Fruit fly (Drosophila melanogaster): Measurements from ENCODE around the gene Tlk.

DNA sequence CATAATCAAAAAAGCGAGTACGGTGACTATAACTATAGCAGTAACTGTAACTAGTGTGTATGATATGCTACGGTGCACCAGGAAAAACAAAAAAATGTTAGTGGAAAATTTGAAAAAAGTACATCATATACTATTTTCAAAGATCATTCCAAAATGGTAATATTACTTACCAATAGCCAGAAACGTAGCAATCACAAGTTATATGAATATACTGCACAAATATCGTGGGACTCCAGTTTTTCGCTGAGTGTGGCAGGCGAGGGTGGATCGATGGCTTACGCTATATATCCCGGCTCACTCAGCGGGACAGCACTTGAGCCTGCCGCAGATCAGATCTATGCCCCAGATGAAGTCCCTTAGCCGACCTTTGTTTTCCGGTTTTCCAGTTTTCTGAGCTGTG lies 117.8 kb downstream of the Tlk start:
- no peak for TF ChIP-seq CTCF (optimal IDR thresholded peaks at IDR 0.05)
- TF ChIP-seq CG8478 (optimal IDR thresholded peaks at IDR 0.05), result no peak

Data from S2 (cell line).